Worm (Caenorhabditis elegans) whole organism, L3 larva: ENCODE results near the gene ZC15.3.

ENCODE experiments used
- R02D3.7 ChIP-seq: fragments of 150-350 bp; optimal IDR thresholded peaks from 2 replicates; lab custom pipeline; 2014; ENCODE audit warnings: missing biosample characterization, missing genetic modification characterization
- ZK546.5 ChIP-seq: sonication (generic microtip); optimal IDR thresholded peaks from 2 replicates; lab custom pipeline; 2017; ENCODE audit warnings: missing biosample characterization, missing genetic modification characterization
- aly-2 ChIP-seq: fragments of 150-350 bp; optimal IDR thresholded peaks from 2 replicates; lab custom pipeline; 2014; ENCODE audit warnings: missing biosample characterization, missing genetic modification characterization
- elt-1 ChIP-seq: fragments of 150-350 bp; optimal IDR thresholded peaks from 2 replicates; lab custom pipeline; 2014; ENCODE audit warnings: missing biosample characterization, missing genetic modification characterization
- elt-2 ChIP-seq: sonication (generic microtip); optimal IDR thresholded peaks from 2 replicates; lab custom pipeline; 2016; ENCODE audit warnings: missing genetic modification reagents, mild to moderate bottlenecking, missing genetic modification characterization, missing compliant biosample characterization
- fkh-2 ChIP-seq: fragments of 150-350 bp; optimal IDR thresholded peaks from 2 replicates; lab custom pipeline; 2014; ENCODE audit warnings: missing biosample characterization, missing genetic modification reagents, missing genetic modification characterization
- fos-1 ChIP-seq: fragments of 150-350 bp; optimal IDR thresholded peaks from 2 replicates; lab custom pipeline; 2014; ENCODE audit warnings: missing biosample characterization, missing genetic modification characterization
- nfya-1 ChIP-seq: sonication (generic microtip); optimal IDR thresholded peaks from 2 replicates; lab custom pipeline; 2017; ENCODE audit warnings: missing genetic modification characterization, mild to moderate bottlenecking, missing compliant biosample characterization, antibody characterized with exemption, moderate library complexity; ENCODE audit not compliant: insufficient read depth
- ztf-11 ChIP-seq: fragments of 150-350 bp; optimal IDR thresholded peaks from 2 replicates; lab custom pipeline; 2014; ENCODE audit warnings: missing biosample characterization, missing genetic modification characterization

The ZC15.3 gene

ce11 chrV:20351195-20351594 lies 47.8 kb downstream of the ZC15.3 start, which contains the start of gene K02E2.1:
TSS of gene K02E2.1 (plus strand) at chrV:20351495.
- TF ChIP-seq R02D3.7 (tag; lab: Kevin White, UChicago) (no peak), ZK546.5 (no peak), aly-2 (tag; lab: Kevin White, UChicago) (no peak), fkh-2 (tag; lab: Kevin White, UChicago) (no peak), elt-2 (no peak), nfya-1 (tag; lab: Kevin White, UChicago) (no peak), fos-1 (tag; lab: Kevin White, UChicago) (no peak), ztf-11 (no peak), elt-1 (no peak)
